Fruit fly (Drosophila melanogaster) whole organism, embryonic: ENCODE data around the gene CG14440.

Source experiments
- ATbp ChIP-seq: fragments of 200-800 bp; sonication (Bioruptor generic); optimal IDR thresholded peaks from 2 replicates; lab custom pipeline; 2017; ENCODE audit warnings: missing biosample characterization, mild to moderate bottlenecking, missing genetic modification characterization, missing genetic modification reagents
- Asciz ChIP-seq: fragments of 200-800 bp; sonication (Bioruptor generic); optimal IDR thresholded peaks from 2 replicates; lab custom pipeline; 2017; ENCODE audit warnings: missing biosample characterization, mild to moderate bottlenecking, missing genetic modification characterization, missing genetic modification reagents
- CG1024 ChIP-seq: fragments of 200-800 bp; sonication (Bioruptor generic); IDR thresholded peaks from 2 replicates; pipeline ENCODE4 v1.3.6; 2022; ENCODE audit warnings: missing biosample characterization, missing genetic modification characterization
- CG11093 ChIP-seq: fragments of 200-800 bp; sonication (Bioruptor generic); IDR thresholded peaks from 3 replicates; pipeline ENCODE4 v1.3.6; 2022; ENCODE audit warnings: missing biosample characterization, missing genetic modification characterization
- CG14860 ChIP-seq: fragments of 200-800 bp; sonication (Bioruptor generic); IDR thresholded peaks from 3 replicates; pipeline ENCODE4 v1.3.6; 2022; ENCODE audit warnings: missing biosample characterization, missing genetic modification characterization; ENCODE audit not compliant: partially characterized antibody
- CG16813 ChIP-seq: fragments of 200-800 bp; sonication (Bioruptor generic); IDR thresholded peaks from 3 replicates; pipeline ENCODE4 v1.3.6; 2022; ENCODE audit warnings: missing biosample characterization, missing genetic modification characterization; ENCODE audit not compliant: partially characterized antibody
- CG18011 ChIP-seq: fragments of 200-800 bp; sonication (Bioruptor generic); optimal IDR thresholded peaks from 2 replicates; lab custom pipeline; 2017; ENCODE audit warnings: missing biosample characterization, missing genetic modification characterization, mild to moderate bottlenecking, moderate library complexity, missing genotype
- CG18599 ChIP-seq: fragments of 200-800 bp; sonication (Bioruptor generic); optimal IDR thresholded peaks from 3 replicates; lab custom pipeline; 2017; ENCODE audit warnings: missing biosample characterization, missing genetic modification characterization, mild to moderate bottlenecking, moderate library complexity, missing genetic modification reagents
- CG2129 ChIP-seq: fragments of 200-800 bp; sonication (Bioruptor generic); IDR thresholded peaks from 2 replicates; pipeline ENCODE4 v1.3.6; 2022; ENCODE audit warnings: missing biosample characterization, missing genetic modification characterization; ENCODE audit not compliant: partially characterized antibody
- CG32772 ChIP-seq: fragments of 200-800 bp; sonication (Bioruptor generic); IDR thresholded peaks from 2 replicates; pipeline ENCODE4 v1.3.6; 2022; ENCODE audit warnings: missing biosample characterization, missing genetic modification characterization
- CG42726 ChIP-seq: fragments of 200-800 bp; sonication (Bioruptor generic); IDR thresholded peaks from 2 replicates; pipeline ENCODE4 v1.3.6; 2022; ENCODE audit warnings: missing biosample characterization, missing genetic modification characterization; ENCODE audit not compliant: partially characterized antibody
- CG4854 ChIP-seq: fragments of 200-800 bp; sonication (Bioruptor generic); optimal IDR thresholded peaks from 2 replicates; lab custom pipeline; 2016; ENCODE audit warnings: missing biosample characterization, missing genetic modification characterization, inconsistent platforms
- CG6272 ChIP-seq: fragments of 200-800 bp; sonication (Bioruptor generic); IDR thresholded peaks from 2 replicates; pipeline ENCODE4 v1.3.6; 2022; ENCODE audit warnings: missing biosample characterization, missing genetic modification characterization
- CG6791 ChIP-seq: fragments of 200-800 bp; sonication (Bioruptor generic); IDR thresholded peaks from 3 replicates; pipeline ENCODE4 v1.3.6; 2022; ENCODE audit warnings: missing biosample characterization, missing genetic modification characterization; ENCODE audit not compliant: partially characterized antibody
- CG7963 ChIP-seq: fragments of 200-800 bp; sonication (Bioruptor generic); IDR thresholded peaks from 3 replicates; pipeline ENCODE4 v1.3.6; 2022; ENCODE audit warnings: missing biosample characterization, missing genetic modification characterization; ENCODE audit not compliant: partially characterized antibody
- Dbx ChIP-seq: fragments of 200-800 bp; sonication (Bioruptor generic); IDR thresholded peaks from 3 replicates; pipeline ENCODE4 v1.3.6; 2022; ENCODE audit warnings: missing biosample characterization, missing genetic modification characterization
- Dip2 ChIP-seq: fragments of 200-800 bp; sonication (Bioruptor generic); IDR thresholded peaks from 2 replicates; pipeline ENCODE4 v1.3.6; 2022; ENCODE audit warnings: missing biosample characterization, missing genetic modification characterization
- Doc2 ChIP-seq: fragments of 200-800 bp; sonication (Bioruptor generic); IDR thresholded peaks from 2 replicates; pipeline ENCODE4 v1.3.6; 2022; ENCODE audit warnings: missing biosample characterization, missing genetic modification characterization
- Drgx ChIP-seq: fragments of 200-800 bp; sonication (Bioruptor generic); IDR thresholded peaks from 2 replicates; pipeline ENCODE4 v1.3.6; 2022; ENCODE audit warnings: missing biosample characterization, missing genetic modification characterization
- E2f1 ChIP-seq: fragments of 200-800 bp; sonication (Bioruptor generic); IDR thresholded peaks from 2 replicates; pipeline ENCODE4 v1.3.6; 2022; ENCODE audit warnings: missing biosample characterization, missing genetic modification characterization
- Ets65A ChIP-seq: fragments of 200-800 bp; sonication (Bioruptor generic); peaks from one replicate; lab custom pipeline; 2016; ENCODE audit warnings: missing biosample characterization, missing genetic modification characterization
- Fer1 ChIP-seq: fragments of 200-800 bp; sonication (Bioruptor generic); optimal IDR thresholded peaks from 2 replicates; lab custom pipeline; 2017; ENCODE audit warnings: missing biosample characterization, mild to moderate bottlenecking, missing genetic modification characterization
- HLH54F ChIP-seq: fragments of 200-800 bp; sonication (Bioruptor generic); optimal IDR thresholded peaks from 3 replicates; lab custom pipeline; 2016; ENCODE audit warnings: missing biosample characterization, missing genetic modification characterization
- Hmr ChIP-seq: fragments of 200-800 bp; sonication (Bioruptor generic); optimal IDR thresholded peaks from 3 replicates; lab custom pipeline; 2017; ENCODE audit warnings: mild to moderate bottlenecking, missing biosample characterization, missing genetic modification reagents, missing genetic modification characterization
- MBD-R2 ChIP-seq: fragments of 200-800 bp; sonication (Bioruptor generic); IDR thresholded peaks from 2 replicates; pipeline ENCODE4 v1.3.6; 2022; ENCODE audit warnings: missing biosample characterization, missing genetic modification characterization
- MESR4 ChIP-seq: fragments of 200-800 bp; sonication (Bioruptor generic); optimal IDR thresholded peaks from 2 replicates; lab custom pipeline; 2018; ENCODE audit warnings: missing biosample characterization, mild to moderate bottlenecking, missing genetic modification characterization, moderate library complexity
- Oli ChIP-seq: fragments of 200-800 bp; sonication (Bioruptor generic); optimal IDR thresholded peaks from 2 replicates; lab custom pipeline; 2018; ENCODE audit warnings: missing biosample characterization, mild to moderate bottlenecking, missing genetic modification characterization, moderate library complexity
- PHDP ChIP-seq: fragments of 200-800 bp; sonication (Bioruptor generic); optimal IDR thresholded peaks from 3 replicates; lab custom pipeline; 2018; ENCODE audit warnings: missing biosample characterization, mild to moderate bottlenecking, missing genetic modification characterization, moderate library complexity
- Rx ChIP-seq: fragments of 200-800 bp; sonication (Bioruptor generic); IDR thresholded peaks from 2 replicates; pipeline ENCODE4 v1.3.6; 2022; ENCODE audit warnings: missing biosample characterization, missing genetic modification characterization
- Scr ChIP-seq: fragments of 200-800 bp; sonication (Bioruptor generic); IDR thresholded peaks from 2 replicates; pipeline ENCODE4 v1.3.6; 2022; ENCODE audit warnings: missing biosample characterization, missing genetic modification characterization; ENCODE audit not compliant: partially characterized antibody
- Sox102F ChIP-seq: fragments of 200-800 bp; sonication (Bioruptor generic); optimal IDR thresholded peaks from 2 replicates; lab custom pipeline; 2018; ENCODE audit warnings: missing biosample characterization, mild to moderate bottlenecking, missing genetic modification characterization, moderate library complexity
- al ChIP-seq: fragments of 200-800 bp; sonication (Bioruptor generic); IDR thresholded peaks from 2 replicates; pipeline ENCODE4 v1.3.6; 2022; ENCODE audit warnings: missing biosample characterization, missing genetic modification characterization
- bigmax ChIP-seq: fragments of 200-800 bp; sonication (Bioruptor generic); optimal IDR thresholded peaks from 2 replicates; lab custom pipeline; 2018; ENCODE audit warnings: missing biosample characterization, mild to moderate bottlenecking, missing genetic modification characterization
- br ChIP-seq: fragments of >200 bp; optimal IDR thresholded peaks from 2 replicates; lab custom pipeline; 2017
- cad ChIP-seq: fragments of >200 bp; optimal IDR thresholded peaks from 2 replicates; lab custom pipeline; 2017; ENCODE audit warnings: missing biosample characterization, missing genetic modification characterization
- dmrt11E ChIP-seq: fragments of 200-800 bp; sonication (Bioruptor generic); optimal IDR thresholded peaks from 3 replicates; lab custom pipeline; 2018; ENCODE audit warnings: missing biosample characterization, mild to moderate bottlenecking, missing genetic modification characterization, moderate library complexity
- gcm ChIP-seq: fragments of 200-800 bp; sonication (Bioruptor generic); optimal IDR thresholded peaks from 2 replicates; lab custom pipeline; 2019; ENCODE audit warnings: missing biosample characterization, mild to moderate bottlenecking, missing genetic modification characterization, moderate library complexity
- gcm2 ChIP-seq: fragments of 200-800 bp; sonication (Bioruptor generic); optimal IDR thresholded peaks from 2 replicates; lab custom pipeline; 2016; ENCODE audit warnings: missing biosample characterization, missing genetic modification characterization
- hth ChIP-seq: fragments of >200 bp; optimal IDR thresholded peaks from 2 replicates; lab custom pipeline; 2017; ENCODE audit warnings: inconsistent platforms
- inv ChIP-seq: fragments of 200-800 bp; sonication (Bioruptor generic); IDR thresholded peaks from 2 replicates; pipeline ENCODE4 v1.3.6; 2022; ENCODE audit warnings: missing biosample characterization, missing genetic modification characterization; ENCODE audit not compliant: partially characterized antibody
- kay ChIP-seq: fragments of 200-800 bp; sonication (Bioruptor generic); optimal IDR thresholded peaks from 2 replicates; lab custom pipeline; 2016; ENCODE audit warnings: missing biosample characterization, missing genetic modification characterization
- knrl ChIP-seq: fragments of 200-800 bp; sonication (Bioruptor generic); IDR thresholded peaks from 3 replicates; pipeline ENCODE4 v1.3.6; 2022; ENCODE audit warnings: missing biosample characterization, missing genetic modification characterization; ENCODE audit not compliant: partially characterized antibody
- mirr ChIP-seq: fragments of 200-800 bp; sonication (Bioruptor generic); optimal IDR thresholded peaks from 3 replicates; lab custom pipeline; 2018; ENCODE audit warnings: missing biosample characterization, mild to moderate bottlenecking, missing genetic modification characterization
- p53 ChIP-seq: fragments of 200-800 bp; sonication (Bioruptor generic); optimal IDR thresholded peaks from 2 replicates; lab custom pipeline; 2016; ENCODE audit warnings: missing biosample characterization, missing genetic modification characterization
- pnt ChIP-seq: fragments of 200-800 bp; sonication (Bioruptor generic); optimal IDR thresholded peaks from 3 replicates; lab custom pipeline; 2016; ENCODE audit warnings: missing biosample characterization, missing genetic modification characterization
- prd ChIP-seq, 3 experiments: fragments of >200 bp in 2 of 3; fragments of 200-800 bp in 1 of 3; sonication (Bioruptor generic) in 1 of 3; optimal IDR thresholded peaks in 2 of 3; IDR thresholded peaks in 1 of 3; 2 replicates in 2 of 3; 3 replicates in 1 of 3; pipeline versions ENCODE4 v1.3.6 to Lab custom; 2017 to 2022; ENCODE audit warnings: missing biosample characterization in 1 of 3, missing genetic modification characterization in 1 of 3
- schlank ChIP-seq: fragments of 200-800 bp; sonication (Bioruptor generic); optimal IDR thresholded peaks from 2 replicates; lab custom pipeline; 2018; ENCODE audit warnings: missing biosample characterization, mild to moderate bottlenecking, missing genetic modification characterization
- tio ChIP-seq: fragments of 200-800 bp; sonication (Bioruptor generic); optimal IDR thresholded peaks from 2 replicates; lab custom pipeline; 2017; ENCODE audit warnings: missing biosample characterization, missing genetic modification characterization, inconsistent platforms
- trem ChIP-seq: fragments of 200-800 bp; optimal IDR thresholded peaks from 3 replicates; lab custom pipeline; 2019; ENCODE audit warnings: missing biosample characterization, mild to moderate bottlenecking, missing genetic modification characterization, moderate library complexity

Gene CG14440

dm6 chrX:6741184-6741586 lies 42.8 kb upstream of the CG14440 start (continued):
- TF ChIP-seq bigmax (peak; percentile 66), CG18011 (peak; percentile 98), MESR4 (peak; percentile 4), Rx (GFP tag; lab: Robert Waterston, UW) (0 out of 2 replicates have a peak, but pooled peaks have one; percentile 13), gcm2 (GFP tag; lab: Kevin White, UChicago) (peak; percentile 23), Asciz (GFP tag; lab: Kevin White, UChicago) (peak; percentile 0), HLH54F (peak; percentile 23), CG16813 (GFP tag; lab: Robert Waterston, UW) (peak; percentile 67), p53 (peak; percentile 13), al (GFP tag; lab: Robert Waterston, UW) (peak; percentile 13; the same call in 1 of the 2 replicates), CG14860 (GFP tag; lab: Robert Waterston, UW) (peak; percentile 62; the same call in 1 of the 3 replicates), Doc2 (GFP tag; lab: Robert Waterston, UW) (no peak), pnt (GFP tag; lab: Kevin White, UChicago) (peak; percentile 35), schlank (no peak), gcm (GFP tag; lab: Kevin White, UChicago) (no peak), mirr (GFP tag; lab: Kevin White, UChicago) (no peak), Ets65A (GFP tag; lab: Kevin White, UChicago) (peak; percentile 92), E2f1 (GFP tag; lab: Robert Waterston, UW) (peak; percentile 70), Scr (peak; percentile 63), hth (lab: Kevin White, UChicago) (no peak), inv (GFP tag; lab: Robert Waterston, UW) (peak; percentile 62; the same call in 1 of the 2 replicates), knrl (GFP tag; lab: Robert Waterston, UW) (peak; percentile 72), Hmr (GFP tag; lab: Kevin White, UChicago) (peak; percentile 77), CG11093 (GFP tag; lab: Robert Waterston, UW) (no peak), CG2129 (GFP tag; lab: Robert Waterston, UW) (0 out of 2 replicates have a peak, but pooled peaks have one; percentile 14), cad (GFP tag; lab: Kevin White, UChicago) (no peak), trem (tag; lab: Kevin White, UChicago) (peak; percentile 64), MBD-R2 (peak; percentile 51), Dip2 (no peak), CG42726 (GFP tag; lab: Robert Waterston, UW) (peak; percentile 92), Dbx (peak; percentile 65; the same call in 2 of the 3 replicates), dmrt11E (tag; lab: Kevin White, UChicago) (peak; percentile 15), CG1024 (GFP tag; lab: Robert Waterston, UW) (peak; percentile 52; the same call in 1 of the 2 replicates), CG4854 (GFP tag; lab: Kevin White, UChicago) (no peak), CG32772 (GFP tag; lab: Robert Waterston, UW) (0 out of 2 replicates have a peak, but pooled peaks have one; percentile 21), ATbp (GFP tag; lab: Kevin White, UChicago) (no peak), kay (peak; percentile 9), PHDP (tag; lab: Kevin White, UChicago) (peak; percentile 49), Drgx (GFP tag; lab: Robert Waterston, UW) (no peak), CG7963 (GFP tag; lab: Robert Waterston, UW) (peak; percentile 67; the same call in 2 of the 3 replicates), CG18599 (GFP tag; lab: Kevin White, UChicago) (peak; percentile 40), prd (optimal IDR thresholded peaks at IDR 0.05; lab: Kevin White, UChicago) (no peak), prd (GFP tag; IDR thresholded peaks at IDR 0.05; lab: Robert Waterston, UW) (peak; percentile 72), CG6791 (peak; percentile 83), Sox102F (GFP tag; lab: Kevin White, UChicago) (peak; percentile 31), Fer1 (GFP tag; lab: Kevin White, UChicago) (peak; percentile 43), br (lab: Kevin White, UChicago) (no peak), Oli (tag; lab: Kevin White, UChicago) (peak; percentile 35), tio (GFP tag; lab: Kevin White, UChicago) (no peak), CG6272 (GFP tag; lab: Robert Waterston, UW) (peak; percentile 26; the same call in 1 of the 2 replicates)
